Fruit fly (Drosophila melanogaster) whole organism, embryonic: ENCODE results near the gene neb.

Experiments
- Bdp1 ChIP-seq: fragments of 200-800 bp; sonication (Bioruptor generic); optimal IDR thresholded peaks from 3 replicates; lab custom pipeline; 2016; ENCODE audit warnings: missing biosample characterization, missing genetic modification characterization
- CG10147 ChIP-seq: fragments of 200-800 bp; sonication (Bioruptor generic); optimal IDR thresholded peaks from 2 replicates; lab custom pipeline; 2019; ENCODE audit warnings: missing biosample characterization, mild to moderate bottlenecking, missing genetic modification characterization, moderate library complexity
- CG10654 ChIP-seq: fragments of 200-800 bp; sonication (Bioruptor generic); optimal IDR thresholded peaks from 2 replicates; lab custom pipeline; 2016; ENCODE audit warnings: missing biosample characterization, missing genetic modification characterization
- CG11504 ChIP-seq: fragments of 200-800 bp; sonication (Bioruptor generic); optimal IDR thresholded peaks from 3 replicates; lab custom pipeline; 2019; ENCODE audit warnings: missing biosample characterization, mild to moderate bottlenecking, missing genetic modification characterization, moderate library complexity
- CG12769 ChIP-seq: fragments of 200-800 bp; sonication (Bioruptor generic); optimal IDR thresholded peaks from 2 replicates; lab custom pipeline; 2019; ENCODE audit warnings: missing biosample characterization, mild to moderate bottlenecking, missing genetic modification characterization, moderate library complexity
- CG12942 ChIP-seq: fragments of 200-800 bp; sonication (Bioruptor generic); optimal IDR thresholded peaks from 3 replicates; lab custom pipeline; 2016; ENCODE audit warnings: missing biosample characterization, missing genetic modification characterization
- CG16779 ChIP-seq: fragments of 200-800 bp; sonication (Bioruptor generic); IDR thresholded peaks from 2 replicates; pipeline ENCODE4 v1.3.6; 2022; ENCODE audit warnings: missing biosample characterization, missing genetic modification characterization
- CG16815 ChIP-seq: fragments of 200-800 bp; sonication (Bioruptor generic); optimal IDR thresholded peaks from 3 replicates; lab custom pipeline; 2017; ENCODE audit warnings: missing biosample characterization, mild to moderate bottlenecking, missing genetic modification characterization
- CG2116 ChIP-seq: fragments of 200-800 bp; sonication (Bioruptor generic); optimal IDR thresholded peaks from 3 replicates; lab custom pipeline; 2018; ENCODE audit warnings: missing biosample characterization, mild to moderate bottlenecking, missing genetic modification characterization
- CG2678 ChIP-seq: fragments of 200-800 bp; sonication (Bioruptor generic); optimal IDR thresholded peaks from 3 replicates; lab custom pipeline; 2019; ENCODE audit warnings: missing biosample characterization, mild to moderate bottlenecking, missing genetic modification characterization, moderate library complexity
- CG32532 ChIP-seq: fragments of 200-800 bp; sonication (Bioruptor generic); IDR thresholded peaks from 2 replicates; pipeline ENCODE4 v1.3.6; 2022; ENCODE audit warnings: missing biosample characterization, missing genetic modification characterization
- CG33213 ChIP-seq: fragments of 200-800 bp; sonication (Bioruptor generic); optimal IDR thresholded peaks from 3 replicates; lab custom pipeline; 2016; ENCODE audit warnings: missing biosample characterization, missing genetic modification characterization
- CG3838 ChIP-seq: fragments of 200-800 bp; sonication (Bioruptor generic); optimal IDR thresholded peaks from 3 replicates; lab custom pipeline; 2016; ENCODE audit warnings: missing biosample characterization, missing genetic modification characterization
- CG3995 ChIP-seq: fragments of 200-800 bp; sonication (Bioruptor generic); optimal IDR thresholded peaks from 3 replicates; lab custom pipeline; 2016; ENCODE audit warnings: missing biosample characterization, missing genetic modification characterization
- CG43689 ChIP-seq: fragments of 200-800 bp; sonication (Bioruptor generic); IDR thresholded peaks from 2 replicates; pipeline ENCODE4 v1.3.6; 2022; ENCODE audit warnings: missing biosample characterization, missing genetic modification characterization
- CG4404 ChIP-seq: fragments of 200-800 bp; sonication (Bioruptor generic); IDR thresholded peaks from 2 replicates; pipeline ENCODE4 v1.3.6; 2022; ENCODE audit warnings: missing biosample characterization, missing genetic modification characterization
- CG4424 ChIP-seq: fragments of 200-800 bp; sonication (Bioruptor generic); optimal IDR thresholded peaks from 3 replicates; lab custom pipeline; 2016; ENCODE audit warnings: missing biosample characterization, missing genetic modification characterization
- CG4730 ChIP-seq: fragments of 200-800 bp; sonication (Bioruptor generic); IDR thresholded peaks from 2 replicates; pipeline ENCODE4 v1.3.6; 2022; ENCODE audit warnings: missing biosample characterization, missing genetic modification characterization
- CG6254 ChIP-seq: fragments of 200-800 bp; sonication (Bioruptor generic); optimal IDR thresholded peaks from 3 replicates; lab custom pipeline; 2017; ENCODE audit warnings: mild to moderate bottlenecking, missing biosample characterization, missing genetic modification reagents, missing genetic modification characterization
- CG9727 ChIP-seq: fragments of 200-800 bp; sonication (Bioruptor generic); optimal IDR thresholded peaks from 3 replicates; lab custom pipeline; 2017; ENCODE audit warnings: missing biosample characterization, mild to moderate bottlenecking, missing genetic modification characterization
- CkIIα-i1 ChIP-seq: fragments of 200-800 bp; sonication (Bioruptor generic); IDR thresholded peaks from 2 replicates; pipeline ENCODE4 v1.3.6; 2022; ENCODE audit warnings: missing biosample characterization, missing genetic modification characterization
- HLH4C ChIP-seq: fragments of 200-800 bp; sonication (Bioruptor generic); IDR thresholded peaks from 3 replicates; pipeline ENCODE4 v1.3.6; 2022; ENCODE audit warnings: missing biosample characterization, missing genetic modification characterization; ENCODE audit not compliant: partially characterized antibody
- HLH54F ChIP-seq: fragments of 200-800 bp; sonication (Bioruptor generic); optimal IDR thresholded peaks from 3 replicates; lab custom pipeline; 2016; ENCODE audit warnings: missing biosample characterization, missing genetic modification characterization
- NC2β ChIP-seq: fragments of 200-800 bp; sonication (Bioruptor generic); optimal IDR thresholded peaks from 2 replicates; lab custom pipeline; 2016; ENCODE audit warnings: missing biosample characterization, missing genetic modification characterization
- Optix ChIP-seq: fragments of 200-800 bp; sonication (Bioruptor generic); IDR thresholded peaks from 3 replicates; pipeline ENCODE4 v1.3.6; 2022; ENCODE audit warnings: missing biosample characterization, missing genetic modification characterization
- Ptx1 ChIP-seq: fragments of 200-800 bp; sonication (Bioruptor generic); IDR thresholded peaks from 2 replicates; pipeline ENCODE4 v1.3.6; 2022; ENCODE audit warnings: missing biosample characterization, missing genetic modification characterization
- Sry-β ChIP-seq: fragments of 200-800 bp; sonication (Bioruptor generic); optimal IDR thresholded peaks from 2 replicates; lab custom pipeline; 2018; ENCODE audit warnings: missing biosample characterization, mild to moderate bottlenecking, missing genetic modification characterization, moderate library complexity
- Trl ChIP-seq, 3 experiments: fragments of >200 bp in 2 of 3; fragments of 200-800 bp in 1 of 3; sonication (Bioruptor generic) in 1 of 3; optimal IDR thresholded peaks; 2 replicates in 1 of 3; 3 replicates in 2 of 3; lab custom pipeline; 2016 to 2017; ENCODE audit warnings: missing biosample characterization in 1 of 3, missing genetic modification characterization in 1 of 3
- abd-A ChIP-seq: fragments of 200-800 bp; sonication (Bioruptor generic); optimal IDR thresholded peaks from 3 replicates; lab custom pipeline; 2019; ENCODE audit warnings: missing biosample characterization, mild to moderate bottlenecking, missing genetic modification characterization, moderate library complexity
- ap ChIP-seq: fragments of 200-800 bp; sonication (Bioruptor generic); IDR thresholded peaks from 2 replicates; pipeline ENCODE4 v1.3.6; 2022; ENCODE audit warnings: missing biosample characterization, missing genetic modification characterization
- az2 ChIP-seq: fragments of 200-800 bp; sonication (Bioruptor generic); optimal IDR thresholded peaks from 3 replicates; lab custom pipeline; 2016; ENCODE audit warnings: missing biosample characterization, missing genetic modification characterization
- bigmax ChIP-seq: fragments of 200-800 bp; sonication (Bioruptor generic); optimal IDR thresholded peaks from 2 replicates; lab custom pipeline; 2018; ENCODE audit warnings: missing biosample characterization, mild to moderate bottlenecking, missing genetic modification characterization
- cas ChIP-seq: fragments of 200-800 bp; sonication (Bioruptor generic); IDR thresholded peaks from 2 replicates; pipeline ENCODE4 v1.3.6; 2022; ENCODE audit warnings: missing biosample characterization, missing genetic modification characterization
- cato ChIP-seq: fragments of 200-800 bp; sonication (Bioruptor generic); optimal IDR thresholded peaks from 2 replicates; lab custom pipeline; 2016; ENCODE audit warnings: missing biosample characterization, missing genetic modification characterization, borderline replicate concordance
- chif ChIP-seq, 2 experiments: fragments of 200-800 bp; sonication (Bioruptor generic); optimal IDR thresholded peaks; 3 replicates each; lab custom pipeline; 2016; ENCODE audit warnings: missing biosample characterization in 2 of 2, missing genetic modification characterization in 2 of 2
- chn ChIP-seq: fragments of 200-800 bp; sonication (Bioruptor generic); optimal IDR thresholded peaks from 2 replicates; lab custom pipeline; 2016; ENCODE audit warnings: missing biosample characterization, missing genetic modification characterization
- dati ChIP-seq: fragments of 200-800 bp; sonication (Bioruptor generic); IDR thresholded peaks from 2 replicates; pipeline ENCODE4 v1.3.6; 2022; ENCODE audit warnings: missing biosample characterization, missing genetic modification characterization
- fd64A ChIP-seq: fragments of 200-800 bp; sonication (Bioruptor generic); optimal IDR thresholded peaks from 3 replicates; lab custom pipeline; 2018; ENCODE audit warnings: missing biosample characterization, mild to moderate bottlenecking, missing genetic modification characterization
- gem ChIP-seq: fragments of 200-800 bp; sonication (Bioruptor generic); optimal IDR thresholded peaks from 2 replicates; lab custom pipeline; 2019; ENCODE audit warnings: missing biosample characterization, mild to moderate bottlenecking, missing genetic modification characterization, moderate library complexity
- insv ChIP-seq, 2 experiments: fragments of 200-800 bp; sonication (Bioruptor generic); optimal IDR thresholded peaks; 3 replicates each; lab custom pipeline; 2016 to 2018; ENCODE audit warnings: missing biosample characterization in 2 of 2, missing genetic modification characterization in 2 of 2
- jing ChIP-seq: fragments of 200-800 bp; sonication (Bioruptor generic); optimal IDR thresholded peaks from 2 replicates; lab custom pipeline; 2018; ENCODE audit warnings: missing biosample characterization, mild to moderate bottlenecking, missing genetic modification characterization
- maf-S ChIP-seq: fragments of 200-800 bp; sonication (Bioruptor generic); optimal IDR thresholded peaks from 2 replicates; lab custom pipeline; 2016; ENCODE audit warnings: missing biosample characterization, missing genetic modification characterization
- otp ChIP-seq: fragments of 200-800 bp; sonication (Bioruptor generic); IDR thresholded peaks from 3 replicates; pipeline ENCODE4, ENCODE4 v1.3.6; 2022; ENCODE audit warnings: missing biosample characterization, missing genetic modification characterization
- sd ChIP-seq: fragments of 200-800 bp; sonication (Bioruptor generic); optimal IDR thresholded peaks from 3 replicates; lab custom pipeline; 2018; ENCODE audit warnings: missing biosample characterization, mild to moderate bottlenecking, missing genetic modification characterization, moderate library complexity
- sisA ChIP-seq: fragments of 200-800 bp; sonication (Bioruptor generic); IDR thresholded peaks from 2 replicates; pipeline ENCODE4 v1.3.6; 2022; ENCODE audit warnings: missing biosample characterization, missing genetic modification characterization
- sna ChIP-seq: fragments of 200-800 bp; sonication (Bioruptor generic); IDR thresholded peaks from 2 replicates; pipeline ENCODE4 v1.3.6; 2022; ENCODE audit warnings: missing biosample characterization, missing genetic modification characterization; ENCODE audit not compliant: partially characterized antibody
- tap ChIP-seq: fragments of 200-800 bp; optimal IDR thresholded peaks from 3 replicates; lab custom pipeline; 2019; ENCODE audit warnings: missing biosample characterization, mild to moderate bottlenecking, missing genetic modification characterization, moderate library complexity
- tna ChIP-seq: fragments of 200-800 bp; sonication (Bioruptor generic); IDR thresholded peaks from 2 replicates; pipeline ENCODE4 v1.3.6; 2022; ENCODE audit warnings: missing biosample characterization, missing genetic modification characterization; ENCODE audit not compliant: partially characterized antibody
- tup ChIP-seq: fragments of 200-800 bp; sonication (Bioruptor generic); optimal IDR thresholded peaks from 2 replicates; lab custom pipeline; 2016; ENCODE audit warnings: missing biosample characterization, mild to moderate bottlenecking, missing genetic modification characterization, moderate library complexity
- wek ChIP-seq: fragments of 200-800 bp; sonication (Bioruptor generic); optimal IDR thresholded peaks from 3 replicates; lab custom pipeline; 2018; ENCODE audit warnings: missing biosample characterization, mild to moderate bottlenecking, missing genetic modification characterization, moderate library complexity

The neb gene

dm6 chr2L:20097105-20097631 is 21.6 kb downstream of the neb start, which contains the start of the genes mRpS18B and Kua (continued):
- TF ChIP-seq Sry-β (GFP tag; lab: Kevin White, UChicago) (no peak), sna (GFP tag; lab: Robert Waterston, UW) (0 out of 2 replicates have a peak, but pooled peaks have one; percentile 23), tup (GFP tag; lab: Kevin White, UChicago) (no peak), CG4404 (peak; percentile 36; the same call in 1 of the 2 replicates), CG16815 (GFP tag; lab: Kevin White, UChicago) (no peak), chif (GFP tag; optimal IDR thresholded peaks at IDR 0.05; lab: Kevin White, UChicago) (no peak), dati (GFP tag; lab: Robert Waterston, UW) (no peak), CG32532 (GFP tag; lab: Robert Waterston, UW) (peak; percentile 63), bigmax (no peak), cas (GFP tag; lab: Robert Waterston, UW) (no peak), abd-A (tag; lab: Kevin White, UChicago) (no peak), CG10147 (peak; percentile 53), CkIIα-i1 (GFP tag; lab: Robert Waterston, UW) (no peak), HLH4C (no peak; the same call in 2 of the 3 replicates), maf-S (GFP tag; lab: Kevin White, UChicago) (no peak), CG43689 (no peak), insv (GFP tag; optimal IDR thresholded peaks at IDR 0.05; lab: Kevin White, UChicago) (no peak), CG16779 (GFP tag; lab: Robert Waterston, UW) (no peak), cato (GFP tag; lab: Kevin White, UChicago) (no peak), jing (GFP tag; lab: Kevin White, UChicago) (no peak), CG33213 (GFP tag; lab: Kevin White, UChicago) (peak; percentile 13), CG6254 (peak; percentile 23), Bdp1 (GFP tag; lab: Kevin White, UChicago) (peak; percentile 1), CG10654 (GFP tag; lab: Kevin White, UChicago) (no peak), ap (GFP tag; lab: Robert Waterston, UW) (0 out of 2 replicates have a peak, but pooled peaks have one; percentile 29), HLH54F (GFP tag; lab: Kevin White, UChicago) (no peak), Trl (optimal IDR thresholded peaks at IDR 0.05; lab: Kevin White, UChicago) (no peak), Trl (GFP tag; optimal IDR thresholded peaks at IDR 0.05; lab: Kevin White, UChicago) (no peak), sd (tag; lab: Kevin White, UChicago) (no peak), CG12769 (tag; lab: Kevin White, UChicago) (peak; percentile 7), CG4424 (GFP tag; lab: Kevin White, UChicago) (peak; percentile 60), gem (tag; lab: Kevin White, UChicago) (peak; percentile 78), wek (GFP tag; lab: Kevin White, UChicago) (peak; percentile 49), Ptx1 (GFP tag; lab: Robert Waterston, UW) (peak; percentile 74), tap (tag; lab: Kevin White, UChicago) (peak; percentile 29), CG12942 (peak; percentile 59), fd64A (GFP tag; lab: Kevin White, UChicago) (no peak), CG2116 (GFP tag; lab: Kevin White, UChicago) (peak; percentile 48), otp (GFP tag; lab: Robert Waterston, UW) (peak; percentile 40; the same call in 1 of the 3 replicates), CG11504 (peak; percentile 70), chn (GFP tag; lab: Kevin White, UChicago) (no peak), CG2678 (tag; lab: Kevin White, UChicago) (peak; percentile 65), Optix (GFP tag; lab: Robert Waterston, UW) (no peak), CG9727 (GFP tag; lab: Kevin White, UChicago) (peak; percentile 18), NC2β (no peak), az2 (GFP tag; lab: Kevin White, UChicago) (peak; percentile 57), CG3838 (GFP tag; lab: Kevin White, UChicago) (no peak), tna (GFP tag; lab: Robert Waterston, UW) (no peak), CG4730 (GFP tag; lab: Robert Waterston, UW) (no peak), sisA (peak; percentile 64; the same call in 1 of the 2 replicates), CG3995 (GFP tag; lab: Kevin White, UChicago) (no peak)
